Worm (Caenorhabditis elegans) whole organism, late embryonic: ENCODE results near the gene zipt-16.
"Not testable (repeated sequence)": the region's sequence is repeated elsewhere in the genome, so short reads cannot be mapped to it uniquely, and the experiment has no call there.

Experiments
- F13H6.1 ChIP-seq: sonication (generic microtip); optimal IDR thresholded peaks from 2 replicates; lab custom pipeline; 2016; ENCODE audit warnings: missing genetic modification characterization, missing compliant biosample characterization
- K02D7.2 ChIP-seq: sonication (generic microtip); optimal IDR thresholded peaks from 2 replicates; lab custom pipeline; 2017; ENCODE audit warnings: mild to moderate bottlenecking, missing genetic modification characterization, missing compliant biosample characterization
- K09A11.1 ChIP-seq: sonication (generic microtip); optimal IDR thresholded peaks from 2 replicates; lab custom pipeline; 2017; ENCODE audit warnings: antibody characterized with exemption, mild to moderate bottlenecking, missing genetic modification characterization, missing compliant biosample characterization; ENCODE audit not compliant: insufficient read depth
- Y22D7AL.16 ChIP-seq: sonication (generic microtip); optimal IDR thresholded peaks from 2 replicates; lab custom pipeline; 2016; ENCODE audit warnings: missing genetic modification characterization, missing compliant biosample characterization
- ceh-18 ChIP-seq: sonication (generic microtip); optimal IDR thresholded peaks from 2 replicates; lab custom pipeline; 2016; ENCODE audit warnings: missing genetic modification characterization, missing compliant biosample characterization
- ceh-19 ChIP-seq: fragments of 200-800 bp; sonication (Bioruptor generic); optimal IDR thresholded peaks from 2 replicates; lab custom pipeline; 2018; ENCODE audit warnings: mild to moderate bottlenecking, missing genetic modification characterization, missing compliant biosample characterization
- ceh-2 ChIP-seq: sonication (generic microtip); optimal IDR thresholded peaks from 2 replicates; lab custom pipeline; 2016; ENCODE audit warnings: missing genotype, missing genetic modification characterization, missing compliant biosample characterization
- ceh-30 ChIP-seq: fragments of 150-350 bp; optimal IDR thresholded peaks from 2 replicates; lab custom pipeline; 2014; ENCODE audit warnings: missing biosample characterization, missing genetic modification characterization
- ceh-31 ChIP-seq: sonication (generic microtip); optimal IDR thresholded peaks from 2 replicates; lab custom pipeline; 2016; ENCODE audit warnings: missing genetic modification characterization, missing compliant biosample characterization
- ceh-34 ChIP-seq: sonication (generic microtip); optimal IDR thresholded peaks from 2 replicates; lab custom pipeline; 2016; ENCODE audit warnings: mild to moderate bottlenecking, missing genetic modification characterization, missing compliant biosample characterization
- ceh-48 ChIP-seq: sonication (generic microtip); optimal IDR thresholded peaks from 2 replicates; lab custom pipeline; 2016; ENCODE audit warnings: missing genetic modification characterization, inconsistent platforms, missing compliant biosample characterization
- ceh-9 ChIP-seq: sonication (generic microtip); optimal IDR thresholded peaks from 2 replicates; lab custom pipeline; 2016; ENCODE audit warnings: mild to moderate bottlenecking, missing genetic modification characterization, inconsistent platforms, missing compliant biosample characterization
- che-1 ChIP-seq: sonication (generic microtip); optimal IDR thresholded peaks from 2 replicates; lab custom pipeline; 2016; ENCODE audit warnings: mild to moderate bottlenecking, missing genetic modification characterization, missing compliant biosample characterization
- dmd-4 ChIP-seq: sonication (generic microtip); optimal IDR thresholded peaks from 2 replicates; lab custom pipeline; 2016; ENCODE audit warnings: borderline replicate concordance, missing genetic modification characterization, missing compliant biosample characterization
- elt-4 ChIP-seq: sonication (generic microtip); optimal IDR thresholded peaks from 2 replicates; lab custom pipeline; 2016; ENCODE audit warnings: missing genetic modification characterization, missing compliant biosample characterization
- fkh-6 ChIP-seq: sonication (generic microtip); optimal IDR thresholded peaks from 2 replicates; lab custom pipeline; 2016; ENCODE audit warnings: missing genetic modification characterization, missing compliant biosample characterization
- gmeb-2 ChIP-seq: sonication (generic microtip); optimal IDR thresholded peaks from 2 replicates; lab custom pipeline; 2016; ENCODE audit warnings: missing genetic modification characterization, inconsistent platforms, missing compliant biosample characterization
- hlh-13 ChIP-seq: fragments of 200-800 bp; sonication (Bioruptor generic); optimal IDR thresholded peaks from 2 replicates; lab custom pipeline; 2018; ENCODE audit warnings: mild to moderate bottlenecking, missing genetic modification characterization, missing compliant biosample characterization
- hlh-30 ChIP-seq: sonication (generic microtip); optimal IDR thresholded peaks from 2 replicates; lab custom pipeline; 2017; ENCODE audit warnings: antibody characterized with exemption, missing genetic modification characterization, missing compliant biosample characterization; ENCODE audit not compliant: insufficient read depth
- nfya-1 ChIP-seq: sonication (generic microtip); optimal IDR thresholded peaks from 2 replicates; lab custom pipeline; 2017; ENCODE audit warnings: missing genetic modification characterization, mild to moderate bottlenecking, missing compliant biosample characterization, antibody characterized with exemption, moderate library complexity
- npax-4 ChIP-seq: sonication (generic microtip); optimal IDR thresholded peaks from 2 replicates; lab custom pipeline; 2016; ENCODE audit warnings: missing genetic modification characterization, missing compliant biosample characterization
- odd-2 ChIP-seq: sonication (generic microtip); optimal IDR thresholded peaks from 2 replicates; lab custom pipeline; 2017; ENCODE audit warnings: antibody characterized with exemption, mild to moderate bottlenecking, missing genetic modification characterization, missing compliant biosample characterization
- pag-3 ChIP-seq: sonication (generic microtip); optimal IDR thresholded peaks from 2 replicates; lab custom pipeline; 2016; ENCODE audit warnings: missing compliant biosample characterization, missing genetic modification characterization, borderline replicate concordance
- pha-4 ChIP-seq: fragments of 150-350 bp; optimal IDR thresholded peaks from 2 replicates; lab custom pipeline; 2018; ENCODE audit warnings: missing biosample characterization, missing genetic modification reagents, missing genetic modification characterization
- pqm-1 ChIP-seq: sonication (generic microtip); optimal IDR thresholded peaks from 2 replicates; lab custom pipeline; 2016; ENCODE audit warnings: missing genetic modification characterization, missing compliant biosample characterization
- rnt-1 ChIP-seq: sonication (generic microtip); optimal IDR thresholded peaks from 2 replicates; lab custom pipeline; 2016; ENCODE audit warnings: missing genetic modification characterization, missing compliant biosample characterization
- sdc-2 ChIP-seq: sonication (generic microtip); optimal IDR thresholded peaks from 2 replicates; lab custom pipeline; 2016; ENCODE audit warnings: missing genotype, missing genetic modification characterization, missing compliant biosample characterization
- sox-4 ChIP-seq: sonication (generic microtip); optimal IDR thresholded peaks from 2 replicates; lab custom pipeline; 2017; ENCODE audit warnings: mild to moderate bottlenecking, missing genetic modification characterization, inconsistent platforms, missing compliant biosample characterization
- ttx-3 ChIP-seq: sonication (generic microtip); optimal IDR thresholded peaks from 2 replicates; lab custom pipeline; 2016; ENCODE audit warnings: missing genetic modification reagents, missing genetic modification characterization, missing compliant biosample characterization
- unc-42 ChIP-seq: sonication (generic microtip); optimal IDR thresholded peaks from 2 replicates; lab custom pipeline; 2016; ENCODE audit warnings: missing genotype, missing genetic modification characterization, missing compliant biosample characterization
- unc-55 ChIP-seq: sonication (generic microtip); optimal IDR thresholded peaks from 2 replicates; lab custom pipeline; 2017; ENCODE audit warnings: missing biosample characterization, missing genetic modification reagents, missing genetic modification characterization
- ztf-16 ChIP-seq: sonication (generic microtip); optimal IDR thresholded peaks from 2 replicates; lab custom pipeline; 2017; ENCODE audit warnings: missing genetic modification characterization, missing compliant biosample characterization

zipt-16 gene

DNA sequence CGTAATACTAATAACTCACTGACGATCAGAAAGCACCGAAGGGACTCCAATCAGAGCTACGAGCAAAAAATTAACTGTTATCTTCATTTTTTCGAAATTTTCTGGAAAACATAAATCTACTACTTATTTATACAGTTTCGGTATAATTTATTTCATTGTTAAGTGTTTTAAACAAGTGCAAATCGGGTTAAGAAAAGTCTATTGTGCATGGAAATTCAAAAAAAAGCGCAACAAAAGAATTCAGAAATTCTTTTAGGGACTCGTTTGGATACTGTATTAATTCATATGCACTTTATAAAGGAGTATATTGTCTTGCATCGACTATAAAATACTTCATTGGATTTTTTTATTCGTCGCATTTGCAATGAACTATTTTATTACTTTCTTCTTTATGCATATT, 9.4 kb downstream of the zipt-16 start, which contains the start of the genes nas-20 and nas-21:
nas-20 (minus strand) TSS at position 101 of the 400 bp plus-strand sequence.
nas-21 (plus strand) TSS at position 356 of the 400 bp plus-strand sequence.
- TF ChIP-seq pqm-1 (no peak), sdc-2 (tag; lab: Kevin White, UChicago) (no peak), ceh-2 (tag; lab: Kevin White, UChicago) (no peak), ceh-9 (tag; lab: Kevin White, UChicago) (no peak), elt-4 (tag; lab: Kevin White, UChicago) (no peak), ceh-48 (tag; lab: Kevin White, UChicago) (no peak), ttx-3 (tag; lab: Kevin White, UChicago) (no peak), K09A11.1 (no peak), ceh-34 (tag; lab: Kevin White, UChicago) (no peak), K02D7.2 (tag; lab: Kevin White, UChicago) (no peak), ztf-16 (tag; lab: Kevin White, UChicago) (no peak), Y22D7AL.16 (tag; lab: Kevin White, UChicago) (no peak), ceh-19 (GFP tag; lab: Kevin White, UChicago) (no peak), fkh-6 (no peak), unc-55 (GFP tag; lab: Kevin White, UChicago) (no peak)

DNA sequence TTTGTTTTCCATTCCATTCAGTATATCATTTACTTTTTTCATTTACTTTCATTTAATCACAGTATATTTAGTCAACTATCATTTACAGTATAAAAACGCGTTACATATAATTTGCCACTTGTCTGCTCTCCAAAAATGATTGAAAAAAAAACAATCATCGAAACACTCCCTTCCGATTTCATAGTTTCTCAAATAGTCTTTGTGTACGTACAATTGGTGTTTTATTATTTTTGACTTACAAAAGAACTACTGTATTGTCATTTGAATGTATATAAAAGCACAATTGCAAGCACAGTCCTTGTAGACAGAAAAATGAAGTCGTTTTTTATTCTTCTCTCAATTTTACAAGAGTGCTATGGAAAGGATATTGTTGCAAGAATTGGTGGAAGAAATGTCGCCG, 11.6 kb downstream of the zipt-16 start, which contains the start of gene nas-22:
nas-22 (plus strand) TSS at position 301 of the 400 bp plus-strand sequence.
- TF ChIP-seq dmd-4 (tag; lab: Kevin White, UChicago) (no peak), hlh-30 (no peak), ceh-18 (tag; lab: Kevin White, UChicago) (no peak), pag-3 (tag; lab: Kevin White, UChicago) (no peak), che-1 (no peak), sox-4 (tag; lab: Kevin White, UChicago) (no peak), rnt-1 (tag; lab: Kevin White, UChicago) (no peak), hlh-13 (GFP tag; lab: Kevin White, UChicago) (no peak), npax-4 (tag; lab: Kevin White, UChicago) (no peak)
- TF ChIP-seq, all 69 proteins: peak for 0

DNA sequence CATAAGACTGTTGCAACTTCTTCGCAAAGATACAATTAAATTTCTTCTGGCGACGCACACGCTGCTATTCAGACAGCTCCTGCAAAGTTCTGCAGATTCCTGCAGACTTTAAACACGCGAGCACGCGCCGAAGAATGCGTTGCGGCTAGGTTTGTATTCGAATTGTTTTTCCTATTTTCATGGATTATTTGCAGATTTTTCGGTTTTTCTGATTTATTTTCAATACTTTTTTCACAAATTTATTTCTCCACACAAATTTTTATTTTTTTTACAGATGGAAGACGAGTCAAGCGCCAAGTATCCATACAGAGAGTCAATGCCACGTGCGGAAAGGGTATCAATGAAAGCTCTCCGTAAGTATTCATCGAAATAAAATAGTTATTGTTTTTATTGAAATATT, 12.8 kb downstream of the zipt-16 start, which contains the start of gene T11F9.7:
T11F9.7 (plus strand) TSS at position 301 of the 400 bp plus-strand sequence.
- TF ChIP-seq dmd-4, unc-42, odd-2 (tag; lab: Kevin White, UChicago): not testable (repeated sequence)
- TF ChIP-seq, all 69 proteins: peak for 0; not testable (repeated sequence) for 69

DNA sequence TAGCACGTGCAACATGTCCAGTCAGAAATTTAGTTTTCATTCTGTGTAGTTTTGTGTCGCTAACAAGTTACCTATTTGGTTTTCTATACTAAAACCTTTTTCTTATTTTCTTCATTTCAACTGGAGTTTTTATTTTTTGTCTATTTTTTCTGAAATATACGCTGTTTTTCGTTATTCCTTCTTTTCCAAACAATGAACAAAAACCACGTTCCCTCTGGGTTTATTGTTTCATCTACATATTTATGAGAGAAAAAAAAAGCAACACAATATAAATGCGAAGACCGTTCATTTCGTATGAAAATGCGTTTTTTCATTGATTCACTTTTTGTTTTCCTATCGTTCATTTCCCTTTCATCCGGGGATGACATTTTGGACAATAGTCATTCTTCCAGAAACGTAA, 16.6 kb downstream of the zipt-16 start, which contains the start of gene T11F9.22:
T11F9.22 (plus strand) TSS at position 301 of the 400 bp plus-strand sequence.
- TF ChIP-seq pag-3 (tag; lab: Kevin White, UChicago) (no peak), nfya-1 (tag; lab: Kevin White, UChicago) (no peak), ceh-31 (tag; lab: Kevin White, UChicago) (no peak), gmeb-2 (tag; lab: Kevin White, UChicago) (no peak), sdc-2 (tag; lab: Kevin White, UChicago) (no peak), F13H6.1 (tag; lab: Kevin White, UChicago) (no peak), ceh-48 (tag; lab: Kevin White, UChicago) (no peak)
- TF ChIP-seq, all 69 proteins: peak for 0

DNA sequence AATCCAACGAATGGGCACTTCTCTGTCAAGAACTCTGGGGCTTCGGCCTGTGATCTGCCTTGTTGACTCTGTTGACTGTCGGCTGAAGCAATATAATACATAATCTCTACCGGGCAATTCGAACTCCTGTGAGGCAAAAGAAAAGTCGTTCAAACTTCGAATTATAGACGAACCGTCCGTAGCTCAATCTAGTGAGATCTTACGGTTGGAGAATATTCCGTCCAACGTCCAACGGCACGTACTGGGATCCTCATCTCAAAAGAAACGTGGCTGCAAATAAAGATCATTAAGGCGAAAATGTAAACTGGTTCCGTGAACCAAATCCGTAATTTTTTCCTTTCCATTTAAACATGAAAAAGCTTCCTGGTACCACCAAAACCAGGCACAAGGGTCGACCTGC, 17.9 kb downstream of the zipt-16 start, which contains the start of gene T11F9.14:
T11F9.14 (minus strand) TSS at position 101 of the 400 bp plus-strand sequence.
- TF ChIP-seq ceh-30; pha-4 (tag; lab: Kevin White, UChicago); unc-55 (GFP tag; lab: Kevin White, UChicago): not testable (repeated sequence)
